Worm (Caenorhabditis elegans): Measurements from ENCODE around the gene nspb-7.
A peak's percentile ranks its signal among the peaks of the same experiment; 100 is the strongest.

Gene nspb-7

DNA sequence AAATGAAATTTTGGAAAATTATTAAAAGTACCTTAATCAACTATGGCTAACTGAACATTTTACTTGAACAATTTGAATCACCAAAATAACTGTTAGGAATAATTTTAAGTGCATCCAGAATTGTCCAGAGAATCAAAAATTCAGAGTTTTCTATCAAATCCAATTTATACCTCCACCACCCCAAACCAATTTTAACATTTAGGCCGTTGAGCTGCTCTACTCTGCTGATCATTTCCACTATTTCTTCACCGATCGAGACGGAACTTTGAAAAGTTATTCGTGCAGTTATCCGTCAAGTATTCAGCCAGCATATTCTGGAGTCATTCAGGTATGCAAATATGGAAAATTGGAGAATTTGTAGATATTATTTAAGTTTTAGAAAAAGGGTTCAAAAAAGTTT, 30.4 kb downstream of the nspb-7 start:
- TF ChIP-seq sea-1 (GFP tag; conservative IDR thresholded peaks at IDR 0.05): no peak
- TF ChIP-seq flt-1 (GFP tag; IDR thresholded peaks at IDR 0.05): no peak
- TF ChIP-seq hmbx-1 (tag; optimal IDR thresholded peaks at IDR 0.05): no peak
- TF ChIP-seq aly-1 (tag; optimal IDR thresholded peaks at IDR 0.05): no peak
- no peak for TF ChIP-seq F13C5.2 (tag; optimal IDR thresholded peaks at IDR 0.05)
- no peak for TF ChIP-seq ceh-36 (tag; optimal IDR thresholded peaks at IDR 0.05)
- no peak for TF ChIP-seq B0310.2 (tag; optimal IDR thresholded peaks at IDR 0.05)
- TF ChIP-seq ama-1 (optimal IDR thresholded peaks at IDR 0.05): no peak
- TF ChIP-seq tbx-11 (GFP tag; IDR thresholded peaks at IDR 0.05): no peak
- TF ChIP-seq pes-1 (GFP tag; IDR thresholded peaks at IDR 0.05): no peak

DNA sequence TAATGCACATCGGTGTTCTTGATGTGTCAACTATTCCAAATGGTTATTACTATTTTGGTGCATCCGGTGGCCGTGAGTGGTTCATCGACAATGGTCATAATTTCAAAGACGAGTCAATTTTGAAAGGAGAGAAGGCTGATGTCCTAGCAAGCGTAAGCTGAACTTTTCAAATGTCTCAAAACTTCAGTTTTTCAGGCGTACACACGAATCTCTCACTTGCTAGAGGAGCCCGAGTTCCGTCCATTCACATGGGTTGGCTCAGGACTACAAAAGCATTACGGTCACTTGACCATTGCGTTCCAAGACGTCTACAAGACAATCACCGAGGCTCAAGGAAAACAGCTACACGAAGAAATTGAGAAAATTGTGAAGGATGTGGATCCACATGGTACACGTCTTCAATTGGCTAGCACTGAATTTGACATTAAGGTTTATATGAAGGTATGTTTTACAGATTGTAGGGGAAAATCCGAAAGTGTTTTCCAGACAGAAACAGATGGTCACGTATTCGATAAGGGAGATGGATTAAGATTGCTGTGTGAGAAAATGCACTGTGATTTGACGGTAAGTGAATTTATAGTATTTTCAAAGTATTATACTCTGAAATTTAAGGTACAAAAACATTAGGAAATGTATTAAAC, 31.3 kb downstream of the nspb-7 start:
- TF ChIP-seq hnd-1 (tag; optimal IDR thresholded peaks at IDR 0.05) (no peak), hmg-4 (GFP tag; optimal IDR thresholded peaks at IDR 0.05) (no peak), aly-1 (tag; optimal IDR thresholded peaks at IDR 0.05) (no peak), pes-1 (GFP tag; IDR thresholded peaks at IDR 0.05) (no peak), ceh-13 (GFP tag; optimal IDR thresholded peaks at IDR 0.05) (no peak), scrt-1 (GFP tag; IDR thresholded peaks at IDR 0.05) (no peak), hmbx-1 (tag; optimal IDR thresholded peaks at IDR 0.05) (no peak), tra-4 (tag; optimal IDR thresholded peaks at IDR 0.05) (no peak), tbx-11 (GFP tag; IDR thresholded peaks at IDR 0.05) (no peak), F13C5.2 (tag; optimal IDR thresholded peaks at IDR 0.05) (no peak), ets-7 (tag; optimal IDR thresholded peaks at IDR 0.05) (no peak)

DNA sequence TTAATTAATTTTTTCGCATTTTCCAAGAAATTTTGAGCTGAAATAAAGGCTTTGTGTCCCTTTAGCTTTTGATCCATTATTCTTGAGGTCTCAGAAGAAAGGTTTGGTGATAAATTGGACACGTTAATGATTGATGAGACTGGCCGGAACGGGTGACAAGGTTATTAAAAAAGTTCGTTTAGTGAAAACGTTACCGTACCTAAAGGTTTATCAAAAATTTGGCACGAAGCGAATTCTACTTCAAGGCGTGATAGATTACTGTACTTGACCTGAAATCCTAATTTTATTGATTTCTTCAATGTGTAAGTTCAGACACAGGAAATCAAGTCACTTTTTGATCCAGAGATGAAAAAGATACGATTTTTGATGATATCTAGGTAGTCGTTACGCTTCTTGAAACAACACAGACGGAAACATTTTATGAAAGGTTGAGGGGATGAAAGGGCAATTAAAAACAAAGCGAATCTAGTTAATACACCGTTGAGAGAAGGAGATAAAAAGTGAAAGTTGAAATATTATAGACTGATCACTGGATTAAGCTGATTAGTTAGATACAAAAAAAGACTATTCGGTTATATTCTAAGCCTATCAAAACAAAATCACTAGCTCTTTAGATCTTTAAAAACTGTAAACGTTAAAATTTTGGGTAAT, 32.5 kb downstream of the nspb-7 start:
- TF ChIP-seq flt-1 (GFP tag; IDR thresholded peaks at IDR 0.05): no peak
- TF ChIP-seq aly-1 (tag; optimal IDR thresholded peaks at IDR 0.05): no peak
- TF ChIP-seq tra-4 (tag; optimal IDR thresholded peaks at IDR 0.05): no peak
- TF ChIP-seq hmg-4 (GFP tag; optimal IDR thresholded peaks at IDR 0.05): no peak
- no peak for TF ChIP-seq tbx-37 (GFP tag; conservative IDR thresholded peaks at IDR 0.05)
- no peak for TF ChIP-seq B0310.2 (tag; optimal IDR thresholded peaks at IDR 0.05)
- no peak for TF ChIP-seq tbx-11 (GFP tag; IDR thresholded peaks at IDR 0.05)
- no peak for TF ChIP-seq hmbx-1 (tag; optimal IDR thresholded peaks at IDR 0.05)
- no peak for TF ChIP-seq ceh-36 (tag; optimal IDR thresholded peaks at IDR 0.05)

DNA sequence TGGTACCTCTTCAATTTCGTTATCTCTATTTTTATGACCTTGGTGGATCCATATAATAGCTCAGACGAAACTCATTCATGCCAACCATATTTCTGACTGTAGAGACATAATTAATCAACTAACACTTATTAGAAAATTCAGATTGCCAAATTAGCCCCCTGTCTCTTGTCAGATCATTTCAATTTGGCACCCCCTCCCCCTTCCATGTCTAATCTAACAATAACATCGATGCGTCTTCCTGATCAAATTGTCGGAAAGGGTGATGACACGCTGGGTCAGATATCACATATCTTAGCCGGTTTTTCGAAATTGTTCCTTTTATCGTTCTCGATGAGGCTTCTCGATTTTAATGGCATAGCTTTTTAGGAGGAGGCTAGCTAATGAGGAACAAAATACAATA, 33.2 kb downstream of the nspb-7 start:
- no peak for TF ChIP-seq ama-1 (optimal IDR thresholded peaks at IDR 0.05)
- no peak for TF ChIP-seq hmg-4 (GFP tag; optimal IDR thresholded peaks at IDR 0.05)
- no peak for TF ChIP-seq tbx-11 (GFP tag; IDR thresholded peaks at IDR 0.05)
- TF ChIP-seq ceh-13 (GFP tag; optimal IDR thresholded peaks at IDR 0.05): no peak
- no peak for TF ChIP-seq ets-7 (tag; optimal IDR thresholded peaks at IDR 0.05)
- no peak for TF ChIP-seq scrt-1 (GFP tag; IDR thresholded peaks at IDR 0.05)
- TF ChIP-seq sea-1 (GFP tag; conservative IDR thresholded peaks at IDR 0.05): no peak
- TF ChIP-seq F13C5.2 (tag; optimal IDR thresholded peaks at IDR 0.05): no peak
- TF ChIP-seq flt-1 (GFP tag; IDR thresholded peaks at IDR 0.05): no peak
- no peak for TF ChIP-seq hnd-1 (tag; optimal IDR thresholded peaks at IDR 0.05)
- TF ChIP-seq tbx-37 (GFP tag; conservative IDR thresholded peaks at IDR 0.05): no peak
- TF ChIP-seq pes-1 (GFP tag; IDR thresholded peaks at IDR 0.05): no peak
- TF ChIP-seq hmbx-1 (tag; optimal IDR thresholded peaks at IDR 0.05): no peak
- no peak for TF ChIP-seq ceh-36 (tag; optimal IDR thresholded peaks at IDR 0.05)

DNA sequence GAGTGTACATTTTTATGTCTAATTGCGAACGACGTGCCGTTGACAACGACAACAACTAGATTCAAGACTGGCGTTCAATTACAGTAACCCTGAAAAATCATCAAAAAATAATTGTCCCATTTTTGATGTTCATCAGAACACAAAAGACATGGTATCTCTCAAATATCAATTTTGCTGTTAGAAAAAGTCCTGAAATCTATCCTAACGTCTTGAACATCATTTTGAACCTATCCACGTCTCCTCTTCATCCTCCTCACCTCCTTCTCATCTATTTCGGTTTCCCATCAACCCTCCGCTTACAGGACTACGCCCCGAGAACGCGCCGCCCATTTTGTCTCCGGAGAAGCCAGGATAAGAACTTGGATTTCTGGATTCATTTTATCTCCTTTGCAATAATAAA, 37.6 kb downstream of the nspb-7 start, which contains the start of gene mltn-9:
Gene mltn-9 (plus strand): TSS at position 301 of the 400 bp plus-strand sequence.
- TF ChIP-seq F13C5.2 (tag; optimal IDR thresholded peaks at IDR 0.05): no peak
- TF ChIP-seq ceh-36 (tag; optimal IDR thresholded peaks at IDR 0.05): no peak
- no peak for TF ChIP-seq ama-1 (optimal IDR thresholded peaks at IDR 0.05)

DNA sequence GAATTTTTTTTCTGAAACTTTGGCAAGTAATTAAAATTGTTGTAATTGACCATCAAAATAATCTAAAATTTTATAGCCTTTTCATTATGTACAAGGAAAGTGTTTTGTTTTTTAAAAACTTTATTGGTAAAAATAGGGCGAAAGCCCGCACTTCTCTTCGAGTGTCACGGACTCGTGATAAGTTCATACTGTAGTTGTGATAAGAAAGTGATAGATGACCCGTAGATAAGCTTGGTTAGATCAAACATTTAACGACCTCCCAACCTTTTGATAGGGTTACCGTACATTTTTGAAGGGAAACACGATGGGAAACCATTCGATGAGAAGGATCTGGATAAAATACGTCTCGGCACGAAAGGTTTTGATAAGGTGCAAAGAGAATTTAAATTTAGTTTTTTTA, 38.3 kb downstream of the nspb-7 start:
- TF ChIP-seq ama-1 (optimal IDR thresholded peaks at IDR 0.05) (no peak), flt-1 (GFP tag; IDR thresholded peaks at IDR 0.05) (no peak), hmbx-1 (tag; optimal IDR thresholded peaks at IDR 0.05) (no peak), pes-1 (GFP tag; IDR thresholded peaks at IDR 0.05) (no peak), tbx-11 (GFP tag; IDR thresholded peaks at IDR 0.05) (no peak)

DNA sequence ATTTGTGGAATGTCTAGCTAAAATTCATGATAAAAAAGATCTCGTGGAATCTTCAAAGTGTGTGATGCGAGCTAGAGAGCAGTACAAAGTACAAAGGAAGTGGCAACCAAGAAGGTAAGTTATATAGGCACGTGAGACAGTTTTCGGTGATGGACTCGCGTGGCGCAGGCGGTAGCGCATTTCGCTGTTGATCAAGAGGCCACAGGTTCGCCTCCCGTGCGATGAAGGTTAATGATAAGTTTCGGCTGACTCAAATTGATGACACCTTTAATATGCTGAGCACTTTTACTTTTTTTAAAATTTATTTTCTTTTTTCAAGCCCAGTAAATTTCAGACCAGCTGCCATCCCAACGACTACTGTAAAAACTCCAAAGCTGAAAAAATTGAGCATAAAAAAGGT, 38.8 kb downstream of the nspb-7 start:
- TF ChIP-seq ceh-13 (GFP tag; optimal IDR thresholded peaks at IDR 0.05): no peak
- no peak for TF ChIP-seq hmbx-1 (tag; optimal IDR thresholded peaks at IDR 0.05)
- TF ChIP-seq pes-1 (GFP tag; IDR thresholded peaks at IDR 0.05): 0 out of 2 replicates have a peak, but pooled peaks have one; percentile 25
- no peak for TF ChIP-seq flt-1 (GFP tag; IDR thresholded peaks at IDR 0.05)
- no peak for TF ChIP-seq sea-1 (GFP tag; conservative IDR thresholded peaks at IDR 0.05)

DNA sequence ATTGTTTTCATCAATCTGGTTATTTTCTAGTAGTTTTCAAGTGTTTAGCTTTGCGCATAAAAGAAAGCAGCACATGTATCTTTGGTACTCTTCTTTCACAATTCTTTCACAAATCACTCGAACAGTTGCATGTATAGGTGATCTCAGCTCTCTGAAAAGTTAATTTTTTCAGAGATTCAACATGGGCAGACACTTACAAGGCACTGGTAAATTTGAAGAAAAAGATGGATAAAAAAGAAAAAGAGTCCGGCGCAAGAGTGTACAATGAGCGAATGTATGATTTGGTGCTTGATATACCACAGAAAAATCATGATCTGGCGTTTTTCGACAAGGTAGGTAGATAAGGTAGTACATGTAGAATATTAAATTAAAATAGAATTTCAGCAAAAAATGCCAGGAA, 40.0 kb downstream of the nspb-7 start:
- TF ChIP-seq tra-4 (tag; optimal IDR thresholded peaks at IDR 0.05) (no peak), tbx-37 (GFP tag; conservative IDR thresholded peaks at IDR 0.05) (no peak), hmbx-1 (tag; optimal IDR thresholded peaks at IDR 0.05) (no peak), flt-1 (GFP tag; IDR thresholded peaks at IDR 0.05) (no peak), pes-1 (GFP tag; IDR thresholded peaks at IDR 0.05) (no peak), scrt-1 (GFP tag; IDR thresholded peaks at IDR 0.05) (no peak), sea-1 (GFP tag; conservative IDR thresholded peaks at IDR 0.05) (no peak), ama-1 (optimal IDR thresholded peaks at IDR 0.05) (no peak), ets-7 (tag; optimal IDR thresholded peaks at IDR 0.05) (no peak), tbx-11 (GFP tag; IDR thresholded peaks at IDR 0.05) (no peak), hnd-1 (tag; optimal IDR thresholded peaks at IDR 0.05) (no peak), B0310.2 (tag; optimal IDR thresholded peaks at IDR 0.05) (no peak), F13C5.2 (tag; optimal IDR thresholded peaks at IDR 0.05) (no peak), ceh-13 (GFP tag; optimal IDR thresholded peaks at IDR 0.05) (no peak), aly-1 (tag; optimal IDR thresholded peaks at IDR 0.05) (no peak)
